Worm (Caenorhabditis elegans) whole organism, L2 larva: ENCODE data around the gene ZK892.5.

ENCODE experiments used
- F13H6.1 ChIP-seq: sonication (generic microtip); optimal IDR thresholded peaks from 2 replicates; lab custom pipeline; 2016; ENCODE audit warnings: missing genetic modification characterization, missing compliant biosample characterization
- R02D3.7 ChIP-seq: fragments of 150-350 bp; optimal IDR thresholded peaks from 2 replicates; lab custom pipeline; 2014; ENCODE audit warnings: missing biosample characterization, missing genetic modification characterization
- Y55F3AM.14 ChIP-seq: fragments of 200-800 bp; sonication (Bioruptor generic); optimal IDR thresholded peaks from 2 replicates; lab custom pipeline; 2018; ENCODE audit warnings: mild to moderate bottlenecking, missing genetic modification characterization, missing compliant biosample characterization
- ZK546.5 ChIP-seq: sonication (generic microtip); optimal IDR thresholded peaks from 2 replicates; lab custom pipeline; 2017; ENCODE audit warnings: missing biosample characterization, missing genetic modification characterization
- alr-1 ChIP-seq: fragments of 150-350 bp; optimal IDR thresholded peaks from 2 replicates; lab custom pipeline; 2014; ENCODE audit warnings: missing biosample characterization, missing genetic modification characterization
- aly-2 ChIP-seq: fragments of 150-350 bp; optimal IDR thresholded peaks from 2 replicates; lab custom pipeline; 2014; ENCODE audit warnings: missing biosample characterization, missing genetic modification characterization
- ama-1 ChIP-seq: fragments of 150-350 bp; optimal IDR thresholded peaks from 2 replicates; lab custom pipeline; 2018; ENCODE audit warnings: inconsistent platforms
- blmp-1 ChIP-seq: sonication (generic microtip); optimal IDR thresholded peaks from 2 replicates; lab custom pipeline; 2017; ENCODE audit warnings: missing genetic modification characterization, mild to moderate bottlenecking, missing compliant biosample characterization, antibody characterized with exemption, moderate library complexity; ENCODE audit not compliant: insufficient read depth
- ceh-16 ChIP-seq: fragments of 150-350 bp; optimal IDR thresholded peaks from 2 replicates; lab custom pipeline; 2014; ENCODE audit warnings: missing biosample characterization, missing genetic modification characterization
- dmd-4 ChIP-seq: sonication (generic microtip); optimal IDR thresholded peaks from 2 replicates; lab custom pipeline; 2017; ENCODE audit warnings: missing biosample characterization, missing genetic modification characterization
- egl-27 ChIP-seq: sonication (generic microtip); optimal IDR thresholded peaks from 3 replicates; lab custom pipeline; 2017; ENCODE audit warnings: missing biosample characterization, missing genetic modification reagents, missing genetic modification characterization
- elt-3 ChIP-seq: sonication (generic microtip); optimal IDR thresholded peaks from 2 replicates; lab custom pipeline; 2017; ENCODE audit warnings: missing biosample characterization, missing genetic modification characterization
- fos-1 ChIP-seq: fragments of 150-350 bp; optimal IDR thresholded peaks from 2 replicates; lab custom pipeline; 2014; ENCODE audit warnings: missing biosample characterization, missing genetic modification characterization
- gmeb-1 ChIP-seq: fragments of 150-350 bp; optimal IDR thresholded peaks from 2 replicates; lab custom pipeline; 2014; ENCODE audit warnings: missing biosample characterization, missing genetic modification characterization
- lin-13 ChIP-seq: fragments of 150-350 bp; optimal IDR thresholded peaks from 2 replicates; lab custom pipeline; 2014; ENCODE audit warnings: missing biosample characterization, missing genetic modification reagents, missing genetic modification characterization
- lin-39 ChIP-seq: fragments of 150-350 bp; optimal IDR thresholded peaks from 2 replicates; lab custom pipeline; 2014; ENCODE audit warnings: missing biosample characterization, missing genetic modification reagents, missing genetic modification characterization
- lsy-2 ChIP-seq, 2 experiments: fragments of 150-350 bp in 1 of 2; sonication (generic microtip) in 1 of 2; optimal IDR thresholded peaks; 2 replicates each; lab custom pipeline; 2014 to 2017; ENCODE audit warnings: missing biosample characterization in 2 of 2, missing genetic modification characterization in 2 of 2
- mab-5 ChIP-seq: fragments of 150-350 bp; optimal IDR thresholded peaks from 2 replicates; lab custom pipeline; 2014; ENCODE audit warnings: missing biosample characterization, missing genetic modification characterization
- mbf-1 ChIP-seq: sonication (generic microtip); optimal IDR thresholded peaks from 2 replicates; lab custom pipeline; 2017; ENCODE audit warnings: missing biosample characterization, missing genetic modification characterization
- nhr-10 ChIP-seq: sonication (generic microtip); optimal IDR thresholded peaks from 2 replicates; lab custom pipeline; 2017; ENCODE audit warnings: missing biosample characterization, missing genetic modification characterization
- nhr-11 ChIP-seq: fragments of 150-350 bp; optimal IDR thresholded peaks from 2 replicates; lab custom pipeline; 2014; ENCODE audit warnings: missing biosample characterization, missing genetic modification characterization
- nhr-129 ChIP-seq: fragments of 150-350 bp; optimal IDR thresholded peaks from 2 replicates; lab custom pipeline; 2014; ENCODE audit warnings: missing biosample characterization, missing genetic modification characterization
- nhr-21 ChIP-seq: fragments of 150-350 bp; optimal IDR thresholded peaks from 2 replicates; lab custom pipeline; 2014; ENCODE audit warnings: missing biosample characterization, missing genetic modification characterization
- nhr-23 ChIP-seq: fragments of 150-350 bp; optimal IDR thresholded peaks from 2 replicates; lab custom pipeline; 2014; ENCODE audit warnings: missing biosample characterization, missing genetic modification reagents, missing genetic modification characterization
- nhr-237 ChIP-seq: fragments of 150-350 bp; optimal IDR thresholded peaks from 2 replicates; lab custom pipeline; 2014; ENCODE audit warnings: missing biosample characterization, missing genetic modification characterization
- nhr-6 ChIP-seq: fragments of 150-350 bp; optimal IDR thresholded peaks from 2 replicates; lab custom pipeline; 2014; ENCODE audit warnings: missing biosample characterization, missing genetic modification characterization
- nhr-77 ChIP-seq: fragments of 150-350 bp; optimal IDR thresholded peaks from 2 replicates; lab custom pipeline; 2014; ENCODE audit warnings: missing biosample characterization, missing genetic modification characterization
- peb-1 ChIP-seq: fragments of 150-350 bp; optimal IDR thresholded peaks from 2 replicates; lab custom pipeline; 2014; ENCODE audit warnings: missing biosample characterization, missing genetic modification characterization
- sem-4 ChIP-seq: fragments of 150-350 bp; optimal IDR thresholded peaks from 2 replicates; lab custom pipeline; 2014; ENCODE audit warnings: missing biosample characterization, missing genetic modification reagents, missing genetic modification characterization
- sma-3 ChIP-seq: sonication (generic microtip); optimal IDR thresholded peaks from 2 replicates; lab custom pipeline; 2016; ENCODE audit warnings: missing genetic modification reagents, missing genetic modification characterization, missing compliant biosample characterization
- sma-9 ChIP-seq, 2 experiments: fragments of 150-350 bp in 1 of 2; sonication (generic microtip) in 1 of 2; optimal IDR thresholded peaks; 2 replicates each; lab custom pipeline; 2014 to 2016; ENCODE audit warnings: missing genetic modification characterization in 2 of 2, mild to moderate bottlenecking in 1 of 2, missing biosample characterization in 1 of 2, missing compliant biosample characterization in 1 of 2, missing genetic modification reagents in 1 of 2, moderate library complexity in 1 of 2
- snpc-4 ChIP-seq: fragments of 150-350 bp; optimal IDR thresholded peaks from 2 replicates; lab custom pipeline; 2014; ENCODE audit warnings: missing biosample characterization, missing genetic modification characterization
- unc-39 ChIP-seq: fragments of 150-350 bp; optimal IDR thresholded peaks from 2 replicates; lab custom pipeline; 2014; ENCODE audit warnings: missing biosample characterization, missing genetic modification characterization
- unc-62 ChIP-seq: fragments of 150-350 bp; optimal IDR thresholded peaks from 2 replicates; lab custom pipeline; 2014; ENCODE audit warnings: missing biosample characterization, missing genetic modification reagents, missing genetic modification characterization
- zag-1 ChIP-seq: fragments of 150-350 bp; optimal IDR thresholded peaks from 2 replicates; lab custom pipeline; 2014; ENCODE audit warnings: missing biosample characterization, missing genetic modification characterization
- ztf-1 ChIP-seq: fragments of 200-800 bp; sonication (Bioruptor generic); conservative IDR thresholded peaks from 2 replicates; pipeline ENCODE4 v1.3.6; 2022; ENCODE audit warnings: missing genetic modification characterization, missing compliant biosample characterization
- ztf-4 ChIP-seq: fragments of 150-350 bp; optimal IDR thresholded peaks from 2 replicates; lab custom pipeline; 2014; ENCODE audit warnings: missing biosample characterization, missing genetic modification characterization

The ZK892.5 gene

ce11 chrII:9974967-9975366 lies 33.0 kb upstream of the ZK892.5 start, which contains the start of gene aakg-5 (continued):
- peak; percentile 88 for TF ChIP-seq nhr-129 (tag; lab: Kevin White, UChicago)
- TF ChIP-seq egl-27 (tag; lab: Kevin White, UChicago): peak; percentile 90
- TF ChIP-seq ztf-4 (tag; lab: Kevin White, UChicago): peak; percentile 59
- TF ChIP-seq aly-2 (tag; lab: Kevin White, UChicago): no peak
- TF ChIP-seq nhr-237 (tag; lab: Kevin White, UChicago): no peak
- TF ChIP-seq gmeb-1 (tag; lab: Kevin White, UChicago): peak; percentile 81
- TF ChIP-seq nhr-23 (tag; lab: Kevin White, UChicago): no peak
- peak; percentile 70 for TF ChIP-seq lin-13 (GFP tag; lab: Kevin White, UChicago)
- TF ChIP-seq peb-1 (tag; lab: Kevin White, UChicago): no peak
- no peak for TF ChIP-seq unc-39 (tag; lab: Kevin White, UChicago)
- TF ChIP-seq sma-9 (GFP tag; optimal IDR thresholded peaks at IDR 0.05; lab: Kevin White, UChicago): peak; percentile 98
- TF ChIP-seq sma-9 (tag; optimal IDR thresholded peaks at IDR 0.05; lab: Kevin White, UChicago): no peak
- TF ChIP-seq mab-5 (tag; lab: Kevin White, UChicago): peak; percentile 58
- TF ChIP-seq ztf-1 (GFP tag; lab: Robert Waterston, UW): no peak

ce11 chrII:9976405-9976804 lies 31.6 kb upstream of the ZK892.5 start, which contains the start of gene R53.8:
Gene R53.8, plus strand, starts transcription at chrII:9976705.
- TF ChIP-seq ama-1: no peak
- TF ChIP-seq nhr-21 (tag; lab: Kevin White, UChicago): no peak
- TF ChIP-seq, all 48 proteins: peak for 0

ce11 chrII:9980077-9980631 lies 27.9 kb upstream of the ZK892.5 start, which contains the start of gene ZK892.6:
Gene ZK892.6, minus strand, starts transcription at chrII:9980127.
- TF ChIP-seq ZK546.5 (tag; lab: Kevin White, UChicago) (no peak), lsy-2 (tag; optimal IDR thresholded peaks at IDR 0.05; lab: Kevin White, UChicago) (no peak), zag-1 (tag; lab: Kevin White, UChicago) (no peak), ztf-4 (tag; lab: Kevin White, UChicago) (no peak), mbf-1 (tag; lab: Kevin White, UChicago) (no peak), F13H6.1 (tag; lab: Kevin White, UChicago) (no peak), elt-3 (tag; lab: Kevin White, UChicago) (no peak)

- TF ChIP-seq unc-39 (tag; lab: Kevin White, UChicago) (no peak), nhr-129 (tag; lab: Kevin White, UChicago) (no peak)
Measured at ce11 chrII:9981760-9982159, 26.3 kb upstream of the ZK892.5 start, which contains the start of gene sdz-38. Gene sdz-38, minus strand, starts transcription at chrII:9981860.

- no peak for TF ChIP-seq sma-3
- no peak for TF ChIP-seq lsy-2 (tag; optimal IDR thresholded peaks at IDR 0.05; lab: Kevin White, UChicago)
- TF ChIP-seq ZK546.5 (tag; lab: Kevin White, UChicago): no peak
- no peak for TF ChIP-seq fos-1
- no peak for TF ChIP-seq elt-3 (tag; lab: Kevin White, UChicago)
- TF ChIP-seq Y55F3AM.14 (GFP tag; lab: Kevin White, UChicago): no peak
- no peak for TF ChIP-seq R02D3.7 (tag; lab: Kevin White, UChicago)
- no peak for TF ChIP-seq nhr-10 (tag; lab: Kevin White, UChicago)
- TF ChIP-seq egl-27 (tag; lab: Kevin White, UChicago): no peak
- TF ChIP-seq aly-2 (tag; lab: Kevin White, UChicago): no peak
- no peak for TF ChIP-seq peb-1 (tag; lab: Kevin White, UChicago)
- no peak for TF ChIP-seq nhr-11 (tag; lab: Kevin White, UChicago)
- TF ChIP-seq dmd-4: no peak
- no peak for TF ChIP-seq snpc-4 (tag; lab: Kevin White, UChicago)
- no peak for TF ChIP-seq alr-1
- TF ChIP-seq lin-39 (tag; lab: Kevin White, UChicago): no peak
- TF ChIP-seq ztf-4 (tag; lab: Kevin White, UChicago): no peak
- no peak for TF ChIP-seq zag-1 (tag; lab: Kevin White, UChicago)
Measured at ce11 chrII:9982437-9982836, 25.6 kb upstream of the ZK892.5 start.

ce11 chrII:9984866-9985336 lies 23.1 kb upstream of the ZK892.5 start:
- TF ChIP-seq egl-27 (tag; lab: Kevin White, UChicago) (peak; percentile 8), sma-3 (peak; percentile 11), nhr-6 (tag; lab: Kevin White, UChicago) (peak; percentile 58), ceh-16 (tag; lab: Kevin White, UChicago) (no peak), lsy-2 (tag; optimal IDR thresholded peaks at IDR 0.05; lab: Kevin White, UChicago) (peak; percentile 18 to 72), sma-9 (GFP tag; optimal IDR thresholded peaks at IDR 0.05; lab: Kevin White, UChicago) (peak; percentile 92), sma-9 (tag; optimal IDR thresholded peaks at IDR 0.05; lab: Kevin White, UChicago) (no peak), blmp-1 (tag; lab: Kevin White, UChicago) (no peak), gmeb-1 (tag; lab: Kevin White, UChicago) (no peak), nhr-77 (tag; lab: Kevin White, UChicago) (no peak), nhr-11 (tag; lab: Kevin White, UChicago) (no peak), lin-39 (tag; lab: Kevin White, UChicago) (peak; percentile 73), Y55F3AM.14 (GFP tag; lab: Kevin White, UChicago) (peak; percentile 66), R02D3.7 (tag; lab: Kevin White, UChicago) (no peak), peb-1 (tag; lab: Kevin White, UChicago) (no peak), nhr-129 (tag; lab: Kevin White, UChicago) (peak; percentile 82), nhr-237 (tag; lab: Kevin White, UChicago) (no peak), ztf-1 (GFP tag; lab: Robert Waterston, UW) (no peak), sem-4 (tag; lab: Kevin White, UChicago) (peak; percentile 87), zag-1 (tag; lab: Kevin White, UChicago) (peak; percentile 53), lin-13 (GFP tag; lab: Kevin White, UChicago) (peak; percentile 55), unc-62 (peak; percentile 31), unc-39 (tag; lab: Kevin White, UChicago) (peak; percentile 1)
